Worm (Caenorhabditis elegans): ENCODE data around the gene efl-1.

Gene efl-1

ce11 chrV:16916079-16916478 lies 49.4 kb downstream of the efl-1 start, which contains the start of gene F09C6.10:
F09C6.10 (minus strand) TSS chrV:16916179.
- TF ChIP-seq Y55F3AM.14 (GFP tag; optimal IDR thresholded peaks at IDR 0.05) = no peak
- TF ChIP-seq nhr-129 (tag; optimal IDR thresholded peaks at IDR 0.05) = no peak
- no peak for TF ChIP-seq lsy-2 (tag; optimal IDR thresholded peaks at IDR 0.05)
- no peak for TF ChIP-seq elt-3 (tag; optimal IDR thresholded peaks at IDR 0.05)
- TF ChIP-seq crh-2 (tag; optimal IDR thresholded peaks at IDR 0.05) = no peak
- TF ChIP-seq blmp-1 (tag; optimal IDR thresholded peaks at IDR 0.05; ENCODE audit: insufficient read depth) = no peak
- no peak for TF ChIP-seq peb-1 (tag; optimal IDR thresholded peaks at IDR 0.05)
- TF ChIP-seq ZK546.5 (tag; optimal IDR thresholded peaks at IDR 0.05) = no peak
- TF ChIP-seq nhr-11 (tag; optimal IDR thresholded peaks at IDR 0.05) = no peak

ce11 chrV:16911934-16912333 lies 53.5 kb downstream of the efl-1 start, which contains the start of gene nhr-116:
nhr-116 (plus strand) TSS chrV:16912234.
- TF ChIP-seq lsy-2 (tag; optimal IDR thresholded peaks at IDR 0.05) (no peak), snpc-4 (tag; optimal IDR thresholded peaks at IDR 0.05) (no peak), dmd-4 (tag; optimal IDR thresholded peaks at IDR 0.05) (no peak), elt-1 (tag; optimal IDR thresholded peaks at IDR 0.05) (no peak), nhr-11 (tag; optimal IDR thresholded peaks at IDR 0.05) (no peak)

- no peak for TF ChIP-seq skn-1 (tag; optimal IDR thresholded peaks at IDR 0.05)
- no peak for TF ChIP-seq elt-1 (tag; optimal IDR thresholded peaks at IDR 0.05)
- peak; percentile 44 for TF ChIP-seq fos-1 (tag; optimal IDR thresholded peaks at IDR 0.05)
These were observed 54.2 kb downstream of the efl-1 start for ce11 chrV:16911294-16911693.

- TF ChIP-seq unc-55 (GFP tag; optimal IDR thresholded peaks at IDR 0.05) = peak; percentile 18
- TF ChIP-seq sma-9 (GFP tag; optimal IDR thresholded peaks at IDR 0.05) = peak; percentile 7
- TF ChIP-seq sma-9 (tag; optimal IDR thresholded peaks at IDR 0.05) = no peak
- TF ChIP-seq R02D3.7 (tag; optimal IDR thresholded peaks at IDR 0.05) = no peak
- TF ChIP-seq nhr-129 (tag; optimal IDR thresholded peaks at IDR 0.05) = peak; percentile 6
- no peak for TF ChIP-seq lin-11 (tag; optimal IDR thresholded peaks at IDR 0.05)
- TF ChIP-seq nhr-12 (tag; optimal IDR thresholded peaks at IDR 0.05) = no peak
- no peak for TF ChIP-seq nhr-6 (tag; optimal IDR thresholded peaks at IDR 0.05)
These were observed 54.6 kb downstream of the efl-1 start for ce11 chrV:16910864-16911263.

- TF ChIP-seq blmp-1 (tag; optimal IDR thresholded peaks at IDR 0.05; ENCODE audit: insufficient read depth) (no peak), mdl-1 (tag; optimal IDR thresholded peaks at IDR 0.05) (no peak), crh-2 (tag; optimal IDR thresholded peaks at IDR 0.05) (no peak), aly-2 (tag; optimal IDR thresholded peaks at IDR 0.05) (no peak)
These were observed 55.6 kb downstream of the efl-1 start, which contains the start of gene F09C6.16 for ce11 chrV:16909871-16910270. F09C6.16 (minus strand) TSS chrV:16909971.
